1 worm cellular context compared by ENCODE assay signal in the genomic region with DNA sequence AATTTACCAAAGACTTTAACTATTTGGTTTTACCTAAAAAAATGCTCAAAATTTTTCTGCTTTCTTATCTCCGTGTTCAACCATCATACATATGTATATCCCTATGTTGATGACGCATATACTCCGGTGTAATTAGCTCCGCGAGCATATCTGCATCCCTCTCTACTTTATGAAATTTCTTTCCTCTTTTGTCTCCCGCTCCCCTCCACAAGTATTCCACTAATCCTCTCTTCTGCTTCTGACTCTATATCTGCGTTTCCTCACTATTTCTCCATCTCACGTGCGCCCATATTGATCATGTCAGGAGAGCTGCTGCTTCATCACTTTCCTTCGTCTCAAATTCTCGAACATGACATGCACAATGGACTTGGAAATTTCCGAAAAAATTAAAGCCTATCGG.
TF ChIP-seq lines count a peak whose summit lies in the region.

A gene (plus strand): TSS at position 277 of the 400 bp plus-strand sequence.

TF ChIP-seq in whole organism, L1 larva, 84 proteins besides CTCF, POLR2A, EP300 and RAD21 (continued from another document):
- TF ChIP-seq mep-1 (tag; optimal IDR thresholded peaks at IDR 0.05; lab: Kevin White, UChicago) (peak; percentile 6), unc-98 (GFP tag; IDR thresholded peaks at IDR 0.05; lab: Robert Waterston, UW) (no peak), fos-1 (tag; optimal IDR thresholded peaks at IDR 0.05; lab: Kevin White, UChicago) (peak; percentile 5)
